Fruit fly (Drosophila melanogaster): Measurements from ENCODE around the gene eIF3i.

- TF ChIP-seq Snoo (tag; optimal IDR thresholded peaks at IDR 0.05) (no peak), fd96Ca (GFP tag; IDR thresholded peaks at IDR 0.05) (no peak), CG34367 (tag; optimal IDR thresholded peaks at IDR 0.05) (no peak), CG15710 (tag; optimal IDR thresholded peaks at IDR 0.05) (no peak), CG32121 (GFP tag; IDR thresholded peaks at IDR 0.05) (no peak)
Measured at dm6 chr2L:4953086-4953570, 14.4 kb downstream of the eIF3i start, which contains the start of gene Jon25Bii.
